Worm (Caenorhabditis elegans) whole organism, midembryonic: ENCODE measurements around the gene srt-23.
A peak's percentile ranks its signal among the peaks of the same experiment; 100 is the strongest.

Experiments used
- T22C8.4 ChIP-seq: fragments of 200-800 bp; sonication (Bioruptor generic); IDR thresholded peaks from 2 replicates; pipeline ENCODE4 v1.3.6; 2022; ENCODE audit warnings: missing genetic modification characterization, missing compliant biosample characterization
- cog-1 ChIP-seq: sonication (generic microtip); optimal IDR thresholded peaks from 2 replicates; lab custom pipeline; 2016; ENCODE audit warnings: missing genetic modification characterization, missing compliant biosample characterization
- flt-1 ChIP-seq: fragments of 200-800 bp; sonication (Bioruptor generic); IDR thresholded peaks from 2 replicates; pipeline ENCODE4 v1.3.6; 2022; ENCODE audit warnings: missing genetic modification characterization, missing compliant biosample characterization
- klf-2 ChIP-seq: fragments of 200-800 bp; sonication (Bioruptor generic); conservative IDR thresholded peaks from 2 replicates; pipeline ENCODE4 v1.3.6; 2022; ENCODE audit warnings: missing genetic modification reagents, missing genetic modification characterization, missing compliant biosample characterization
- med-1 ChIP-seq: sonication (generic microtip); optimal IDR thresholded peaks from 2 replicates; lab custom pipeline; 2017; ENCODE audit warnings: missing genetic modification characterization, mild to moderate bottlenecking, missing compliant biosample characterization, antibody characterized with exemption, missing genetic modification reagents; ENCODE audit not compliant: insufficient read depth
- ref-1 ChIP-seq: fragments of 200-800 bp; sonication (Bioruptor generic); conservative IDR thresholded peaks from 2 replicates; pipeline ENCODE4 v1.3.6; 2022; ENCODE audit warnings: missing genetic modification reagents, missing genetic modification characterization, missing compliant biosample characterization
- tab-1 ChIP-seq: fragments of 200-800 bp; sonication (Bioruptor generic); IDR thresholded peaks from 2 replicates; pipeline ENCODE4 v1.3.6; 2022; ENCODE audit warnings: missing genetic modification characterization, missing compliant biosample characterization
- ztf-23 ChIP-seq: fragments of 200-800 bp; sonication (Bioruptor generic); IDR thresholded peaks from 2 replicates; pipeline ENCODE4 v1.3.6; 2022; ENCODE audit warnings: missing genetic modification reagents, missing genetic modification characterization, missing compliant biosample characterization
- ztf-29 ChIP-seq: fragments of 200-800 bp; sonication (Bioruptor generic); IDR thresholded peaks from 2 replicates; pipeline ENCODE4 v1.3.6; 2022; ENCODE audit warnings: missing genetic modification reagents, missing genetic modification characterization, missing compliant biosample characterization

srt-23 gene

ce11 chrIV:746333-746732 is 10.2 kb upstream of the srt-23 start:
- no peak for TF ChIP-seq ztf-29 (GFP tag; lab: Robert Waterston, UW)
- no peak for TF ChIP-seq ztf-23 (GFP tag; lab: Robert Waterston, UW)
- no peak for TF ChIP-seq cog-1 (tag; lab: Kevin White, UChicago)
- no peak for TF ChIP-seq klf-2 (GFP tag; lab: Robert Waterston, UW)
- TF ChIP-seq tab-1 (GFP tag; lab: Robert Waterston, UW): no peak
- TF ChIP-seq flt-1 (GFP tag; lab: Robert Waterston, UW): no peak
- TF ChIP-seq T22C8.4 (GFP tag; lab: Robert Waterston, UW): no peak
- TF ChIP-seq med-1 (GFP tag; lab: Kevin White, UChicago): no peak
- TF ChIP-seq ref-1 (GFP tag; lab: Robert Waterston, UW): no peak

DNA sequence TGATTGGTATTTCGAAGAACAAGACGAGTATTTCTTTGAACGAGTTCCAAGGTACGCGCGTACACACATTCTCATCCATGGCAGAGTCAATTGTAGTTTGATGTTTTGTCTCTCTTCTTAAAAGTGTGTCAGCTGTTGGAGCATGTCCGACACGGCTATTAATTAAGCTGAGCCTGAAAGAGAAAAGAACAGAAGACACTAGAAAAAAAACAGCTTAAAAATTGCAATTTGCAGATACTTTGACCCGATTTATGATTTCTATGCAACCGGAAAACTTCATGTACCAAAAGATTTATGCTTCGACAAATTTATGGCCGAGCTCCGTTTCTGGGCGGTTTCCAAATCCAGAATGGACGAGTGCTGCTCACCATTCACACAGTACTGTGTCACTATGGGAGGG is 7.0 kb upstream of the srt-23 start:
- TF ChIP-seq med-1 (GFP tag; lab: Kevin White, UChicago) (no peak), flt-1 (GFP tag; lab: Robert Waterston, UW) (no peak), ref-1 (GFP tag; lab: Robert Waterston, UW) (no peak), tab-1 (GFP tag; lab: Robert Waterston, UW) (no peak), T22C8.4 (GFP tag; lab: Robert Waterston, UW) (no peak), ztf-23 (GFP tag; lab: Robert Waterston, UW) (no peak), klf-2 (GFP tag; lab: Robert Waterston, UW) (no peak)

ce11 chrIV:754357-754972 is 2.1 kb upstream of the srt-23 start:
- no peak for TF ChIP-seq ref-1 (GFP tag; lab: Robert Waterston, UW)

- TF ChIP-seq flt-1 (GFP tag; lab: Robert Waterston, UW) (no peak), klf-2 (GFP tag; lab: Robert Waterston, UW) (no peak), ztf-23 (GFP tag; lab: Robert Waterston, UW) (no peak), T22C8.4 (GFP tag; lab: Robert Waterston, UW) (no peak), med-1 (GFP tag; lab: Kevin White, UChicago) (no peak), ref-1 (GFP tag; lab: Robert Waterston, UW) (no peak), cog-1 (tag; lab: Kevin White, UChicago) (no peak)
These were observed 435 bp downstream of the srt-23 start for ce11 chrIV:756956-757355.

- TF ChIP-seq klf-2 (GFP tag; lab: Robert Waterston, UW): no peak
- TF ChIP-seq ztf-23 (GFP tag; lab: Robert Waterston, UW): no peak
- no peak for TF ChIP-seq ref-1 (GFP tag; lab: Robert Waterston, UW)
- no peak for TF ChIP-seq ztf-29 (GFP tag; lab: Robert Waterston, UW)
- no peak for TF ChIP-seq tab-1 (GFP tag; lab: Robert Waterston, UW)
- no peak for TF ChIP-seq T22C8.4 (GFP tag; lab: Robert Waterston, UW)
- TF ChIP-seq med-1 (GFP tag; lab: Kevin White, UChicago): no peak
- TF ChIP-seq flt-1 (GFP tag; lab: Robert Waterston, UW): no peak
- TF ChIP-seq cog-1 (tag; lab: Kevin White, UChicago): no peak
These were observed 1.0 kb downstream of the srt-23 start for ce11 chrIV:757548-757947.

- TF ChIP-seq cog-1 (tag; lab: Kevin White, UChicago) (no peak), klf-2 (GFP tag; lab: Robert Waterston, UW) (no peak), ref-1 (GFP tag; lab: Robert Waterston, UW) (no peak), tab-1 (GFP tag; lab: Robert Waterston, UW) (no peak), ztf-29 (GFP tag; lab: Robert Waterston, UW) (no peak), flt-1 (GFP tag; lab: Robert Waterston, UW) (no peak), ztf-23 (GFP tag; lab: Robert Waterston, UW) (no peak), T22C8.4 (GFP tag; lab: Robert Waterston, UW) (no peak), med-1 (GFP tag; lab: Kevin White, UChicago) (no peak)
These were observed 3.7 kb downstream of the srt-23 start, which contains the start of gene gst-40 for ce11 chrIV:760267-760666. gst-40 (plus strand) TSS chrIV:760502.

ce11 chrIV:762016-762459 is 5.5 kb downstream of the srt-23 start:
- TF ChIP-seq tab-1 (GFP tag; lab: Robert Waterston, UW) (no peak), T22C8.4 (GFP tag; lab: Robert Waterston, UW) (no peak), klf-2 (GFP tag; lab: Robert Waterston, UW) (no peak), ztf-23 (GFP tag; lab: Robert Waterston, UW) (no peak), flt-1 (GFP tag; lab: Robert Waterston, UW) (no peak), med-1 (GFP tag; lab: Kevin White, UChicago) (no peak), cog-1 (tag; lab: Kevin White, UChicago) (no peak), ztf-29 (GFP tag; lab: Robert Waterston, UW) (no peak), ref-1 (GFP tag; lab: Robert Waterston, UW) (no peak)

ce11 chrIV:762486-763376 is 6.2 kb downstream of the srt-23 start:
- TF ChIP-seq ztf-23 (GFP tag; lab: Robert Waterston, UW): 0 out of 2 replicates have a peak, but pooled peaks have one; percentile 20
- no peak for TF ChIP-seq med-1 (GFP tag; lab: Kevin White, UChicago)
- TF ChIP-seq flt-1 (GFP tag; lab: Robert Waterston, UW): no peak
- TF ChIP-seq tab-1 (GFP tag; lab: Robert Waterston, UW): peak; percentile 51; the same call in 1 of the 2 replicates
- no peak for TF ChIP-seq klf-2 (GFP tag; lab: Robert Waterston, UW)
